Worm (Caenorhabditis elegans) whole organism, L4 larva: ENCODE data around the gene F11D11.6.
"Not testable (repeated sequence)": the region's sequence is repeated elsewhere in the genome, so short reads cannot be mapped to it uniquely, and the experiment has no call there.

Experiments used
- ama-1 ChIP-seq: fragments of 150-350 bp; optimal IDR thresholded peaks from 2 replicates; lab custom pipeline; 2014; ENCODE audit warnings: inconsistent platforms, mixed read lengths
- hif-1 ChIP-seq, 2 experiments: sonication (generic microtip); optimal IDR thresholded peaks; 2 replicates each; lab custom pipeline; 2016 to 2017; ENCODE audit warnings: missing compliant biosample characterization in 2 of 2, missing genetic modification characterization in 2 of 2, missing genetic modification reagents in 2 of 2, missing genotype in 2 of 2, mild to moderate bottlenecking in 1 of 2
- mdl-1 ChIP-seq, 2 experiments: fragments of 150-350 bp in 1 of 2; sonication (generic microtip) in 1 of 2; optimal IDR thresholded peaks; 2 replicates each; lab custom pipeline; 2014 to 2017; ENCODE audit warnings: missing biosample characterization in 2 of 2, missing genetic modification characterization in 2 of 2
- nhr-11 ChIP-seq: fragments of 150-350 bp; optimal IDR thresholded peaks from 2 replicates; lab custom pipeline; 2014; ENCODE audit warnings: missing biosample characterization, missing genetic modification characterization
- nhr-6 ChIP-seq: fragments of 150-350 bp; optimal IDR thresholded peaks from 2 replicates; lab custom pipeline; 2014; ENCODE audit warnings: missing biosample characterization, missing genetic modification characterization
- set-16 ChIP-seq: fragments of 200-800 bp; sonication (Bioruptor generic); IDR thresholded peaks from 2 replicates; pipeline ENCODE4 v1.3.6; 2022; ENCODE audit warnings: missing genetic modification reagents, missing genetic modification characterization, missing compliant biosample characterization
- snpc-4 ChIP-seq: fragments of 150-350 bp; optimal IDR thresholded peaks from 2 replicates; lab custom pipeline; 2014; ENCODE audit warnings: missing biosample characterization, missing genetic modification characterization
- unc-130 ChIP-seq: sonication (generic microtip); optimal IDR thresholded peaks from 2 replicates; lab custom pipeline; 2016; ENCODE audit warnings: missing genetic modification reagents, missing genetic modification characterization, missing compliant biosample characterization
- ztf-11 ChIP-seq: fragments of 150-350 bp; optimal IDR thresholded peaks from 2 replicates; lab custom pipeline; 2014; ENCODE audit warnings: missing biosample characterization, missing genetic modification characterization

ce11 chrV:18754328-18754727 is 1.4 kb upstream of the F11D11.6 start, which contains the start of gene clec-254:
- not testable (repeated sequence) for TF ChIP-seq nhr-11; unc-130 (GFP tag; lab: Kevin White, UChicago); nhr-6 (tag; lab: Kevin White, UChicago); snpc-4; ama-1 (lab: Kevin White, UChicago); hif-1 (tag; optimal IDR thresholded peaks at IDR 0.05; lab: Kevin White, UChicago); set-16 (GFP tag; lab: Robert Waterston, UW); ztf-11; mdl-1 (tag; optimal IDR thresholded peaks at IDR 0.05; lab: Kevin White, UChicago)
